Worm (Caenorhabditis elegans) whole organism, early embryonic: ENCODE results near the gene T14G8.4.

ENCODE experiments used
- B0310.2 ChIP-seq: sonication (generic microtip); optimal IDR thresholded peaks from 2 replicates; lab custom pipeline; 2016; ENCODE audit warnings: mild to moderate bottlenecking, missing genetic modification characterization, missing compliant biosample characterization
- F13C5.2 ChIP-seq: sonication (generic microtip); optimal IDR thresholded peaks from 2 replicates; lab custom pipeline; 2017; ENCODE audit warnings: mild to moderate bottlenecking, missing genetic modification characterization, inconsistent platforms, missing compliant biosample characterization
- aly-1 ChIP-seq: sonication (generic microtip); optimal IDR thresholded peaks from 2 replicates; lab custom pipeline; 2016; ENCODE audit warnings: missing genetic modification characterization, missing compliant biosample characterization
- ama-1 ChIP-seq: fragments of 150-350 bp; optimal IDR thresholded peaks from 2 replicates; lab custom pipeline; 2014
- ceh-13 ChIP-seq: fragments of 200-800 bp; sonication (Bioruptor generic); optimal IDR thresholded peaks from 2 replicates; lab custom pipeline; 2018; ENCODE audit warnings: mild to moderate bottlenecking, missing genetic modification characterization, missing compliant biosample characterization
- ceh-36 ChIP-seq: sonication (generic microtip); optimal IDR thresholded peaks from 2 replicates; lab custom pipeline; 2016; ENCODE audit warnings: missing genetic modification characterization, inconsistent platforms, missing compliant biosample characterization
- ets-7 ChIP-seq: sonication (generic microtip); optimal IDR thresholded peaks from 2 replicates; lab custom pipeline; 2016; ENCODE audit warnings: missing genotype, missing genetic modification characterization, missing compliant biosample characterization
- flt-1 ChIP-seq: fragments of 200-800 bp; sonication (Bioruptor generic); IDR thresholded peaks from 2 replicates; pipeline ENCODE4 v1.3.6; 2022; ENCODE audit warnings: missing genetic modification characterization, missing compliant biosample characterization
- hmbx-1 ChIP-seq: sonication (generic microtip); optimal IDR thresholded peaks from 2 replicates; lab custom pipeline; 2016; ENCODE audit warnings: mild to moderate bottlenecking, missing genetic modification characterization, missing compliant biosample characterization
- hmg-4 ChIP-seq: fragments of 200-800 bp; sonication (Bioruptor generic); optimal IDR thresholded peaks from 2 replicates; lab custom pipeline; 2018; ENCODE audit warnings: mild to moderate bottlenecking, missing genetic modification characterization, missing compliant biosample characterization
- hnd-1 ChIP-seq: sonication (generic microtip); optimal IDR thresholded peaks from 2 replicates; lab custom pipeline; 2016; ENCODE audit warnings: missing genetic modification characterization, missing compliant biosample characterization
- pes-1 ChIP-seq: fragments of 200-800 bp; sonication (Bioruptor generic); IDR thresholded peaks from 2 replicates; pipeline ENCODE4 v1.3.6; 2022; ENCODE audit warnings: missing genetic modification reagents, missing genetic modification characterization, missing compliant biosample characterization
- scrt-1 ChIP-seq: fragments of 200-800 bp; sonication (Bioruptor generic); IDR thresholded peaks from 2 replicates; pipeline ENCODE4 v1.3.6; 2022; ENCODE audit warnings: missing genetic modification characterization, missing compliant biosample characterization
- sea-1 ChIP-seq: fragments of 200-800 bp; sonication (Bioruptor generic); conservative IDR thresholded peaks from 2 replicates; pipeline ENCODE4 v1.3.6; 2022; ENCODE audit warnings: missing genetic modification characterization, missing compliant biosample characterization
- tbx-11 ChIP-seq: fragments of 200-800 bp; sonication (Bioruptor generic); IDR thresholded peaks from 2 replicates; pipeline ENCODE4 v1.3.6; 2022; ENCODE audit warnings: missing genetic modification characterization, missing compliant biosample characterization
- tbx-37 ChIP-seq: fragments of 200-800 bp; sonication (Bioruptor generic); conservative IDR thresholded peaks from 2 replicates; pipeline ENCODE4 v1.3.6; 2022; ENCODE audit warnings: missing genetic modification reagents, missing genetic modification characterization, missing compliant biosample characterization
- tra-4 ChIP-seq: sonication (generic microtip); optimal IDR thresholded peaks from 2 replicates; lab custom pipeline; 2017; ENCODE audit warnings: missing genetic modification characterization, missing compliant biosample characterization

T14G8.4 gene

DNA sequence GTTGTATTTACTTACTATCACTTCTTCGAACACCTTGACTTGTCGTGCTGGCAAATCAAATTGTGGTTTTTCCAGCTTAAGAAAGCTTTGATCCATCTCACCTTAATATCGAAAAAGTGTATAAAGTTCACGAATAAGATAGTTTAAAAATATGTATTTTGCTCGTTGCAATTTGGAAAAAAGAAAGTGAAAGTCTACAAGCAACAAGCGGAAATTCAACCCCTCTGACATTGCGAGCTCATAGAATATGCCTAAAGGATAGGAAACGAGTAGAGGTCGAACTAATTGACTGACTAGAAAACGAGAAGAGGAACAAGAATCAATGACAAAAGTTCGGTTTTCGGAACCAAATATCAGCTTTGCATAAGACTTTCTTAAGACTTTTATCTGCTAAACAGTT, at the start of gene T14G8.4:
T14G8.4 (minus strand) TSS at position 101 of the 400 bp plus-strand sequence.
- TF ChIP-seq pes-1 (GFP tag; lab: Robert Waterston, UW) (no peak), tbx-11 (GFP tag; lab: Robert Waterston, UW) (no peak), F13C5.2 (tag; lab: Kevin White, UChicago) (no peak), tra-4 (no peak), scrt-1 (GFP tag; lab: Robert Waterston, UW) (no peak), ceh-13 (no peak), aly-1 (no peak), hmg-4 (GFP tag; lab: Kevin White, UChicago) (no peak), ceh-36 (tag; lab: Kevin White, UChicago) (no peak), sea-1 (GFP tag; lab: Robert Waterston, UW) (no peak), flt-1 (GFP tag; lab: Robert Waterston, UW) (no peak), ama-1 (lab: Kevin White, UChicago) (no peak), B0310.2 (tag; lab: Kevin White, UChicago) (no peak), ets-7 (tag; lab: Kevin White, UChicago) (no peak)

DNA sequence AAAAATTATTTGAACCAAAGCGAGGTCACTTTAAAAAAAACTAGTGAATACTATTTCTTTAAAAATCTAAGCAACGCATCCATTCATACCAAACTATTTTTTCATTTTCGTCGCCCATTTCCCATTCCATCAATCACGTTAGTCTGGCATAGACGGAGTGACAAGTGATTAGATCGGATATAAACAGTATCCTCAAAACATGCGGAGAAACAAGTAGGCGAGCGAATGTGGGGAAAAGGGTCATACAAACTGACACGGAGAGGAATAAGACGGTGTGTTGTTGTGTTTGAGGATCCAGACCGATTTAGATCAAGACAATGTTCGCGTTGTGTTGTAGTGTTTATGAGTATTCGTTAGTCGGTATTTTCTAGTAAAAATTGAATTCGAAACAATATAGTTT, 48.7 kb upstream of the T14G8.4 start:
- TF ChIP-seq ets-7 (tag; lab: Kevin White, UChicago) (no peak), hmg-4 (GFP tag; lab: Kevin White, UChicago) (no peak), flt-1 (GFP tag; lab: Robert Waterston, UW) (no peak), ceh-13 (no peak), tra-4 (no peak), sea-1 (GFP tag; lab: Robert Waterston, UW) (no peak), hnd-1 (tag; lab: Kevin White, UChicago) (no peak), ama-1 (lab: Kevin White, UChicago) (no peak), pes-1 (GFP tag; lab: Robert Waterston, UW) (no peak), tbx-37 (GFP tag; lab: Robert Waterston, UW) (no peak), ceh-36 (tag; lab: Kevin White, UChicago) (no peak), F13C5.2 (tag; lab: Kevin White, UChicago) (no peak), B0310.2 (tag; lab: Kevin White, UChicago) (no peak), scrt-1 (GFP tag; lab: Robert Waterston, UW) (no peak), aly-1 (no peak), tbx-11 (GFP tag; lab: Robert Waterston, UW) (no peak), hmbx-1 (tag; lab: Kevin White, UChicago) (no peak)

DNA sequence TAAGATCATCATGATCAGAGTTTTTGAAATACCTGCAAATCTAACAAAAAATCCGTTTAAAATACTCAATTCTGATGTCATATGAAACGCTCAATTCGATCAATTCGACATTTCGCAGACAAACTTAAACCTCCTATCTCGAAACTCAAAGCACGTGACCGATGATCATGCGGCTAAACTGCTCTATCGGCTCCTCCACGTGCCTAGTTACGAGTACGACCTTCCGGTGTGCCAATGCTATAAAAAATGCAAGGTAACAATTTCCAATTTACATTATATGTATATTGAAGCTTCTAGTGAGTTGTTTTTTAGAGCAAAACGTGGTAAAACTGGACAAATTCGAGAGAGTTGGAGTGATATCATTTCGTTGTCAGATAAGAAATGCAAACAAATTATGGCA, 47.5 kb upstream of the T14G8.4 start:
- no peak for TF ChIP-seq sea-1 (GFP tag; lab: Robert Waterston, UW)
- no peak for TF ChIP-seq pes-1 (GFP tag; lab: Robert Waterston, UW)
- no peak for TF ChIP-seq ama-1 (lab: Kevin White, UChicago)
- TF ChIP-seq tbx-11 (GFP tag; lab: Robert Waterston, UW) = no peak
- no peak for TF ChIP-seq B0310.2 (tag; lab: Kevin White, UChicago)
- no peak for TF ChIP-seq F13C5.2 (tag; lab: Kevin White, UChicago)
- no peak for TF ChIP-seq flt-1 (GFP tag; lab: Robert Waterston, UW)
- no peak for TF ChIP-seq tbx-37 (GFP tag; lab: Robert Waterston, UW)
- TF ChIP-seq tra-4 = no peak
- TF ChIP-seq hmbx-1 (tag; lab: Kevin White, UChicago) = no peak
- TF ChIP-seq ceh-36 (tag; lab: Kevin White, UChicago) = no peak
- TF ChIP-seq hnd-1 (tag; lab: Kevin White, UChicago) = no peak
- no peak for TF ChIP-seq ets-7 (tag; lab: Kevin White, UChicago)

DNA sequence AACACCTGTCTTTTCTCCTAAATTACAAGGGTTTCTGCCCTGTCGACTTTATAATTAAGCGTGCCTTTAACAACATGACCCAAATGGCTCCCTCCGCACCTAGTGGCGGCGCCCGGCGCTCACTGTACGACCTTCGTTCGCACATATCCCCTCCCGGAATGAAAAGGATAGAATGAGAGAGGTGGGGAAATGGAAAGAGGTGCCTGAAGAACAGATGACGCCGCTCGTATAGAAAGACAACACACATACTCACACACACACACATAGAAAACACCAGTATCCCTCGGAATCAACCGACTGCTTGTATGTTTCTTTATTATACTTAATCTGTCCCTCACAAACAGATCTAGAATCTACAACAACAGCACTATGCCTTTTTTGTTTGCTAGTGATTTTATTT, 46.2 kb upstream of the T14G8.4 start:
- TF ChIP-seq hmg-4 (GFP tag; lab: Kevin White, UChicago) (no peak), tbx-11 (GFP tag; lab: Robert Waterston, UW) (no peak), ceh-36 (tag; lab: Kevin White, UChicago) (no peak), F13C5.2 (tag; lab: Kevin White, UChicago) (no peak), hmbx-1 (tag; lab: Kevin White, UChicago) (no peak), aly-1 (no peak), B0310.2 (tag; lab: Kevin White, UChicago) (no peak), sea-1 (GFP tag; lab: Robert Waterston, UW) (no peak), ceh-13 (no peak), ets-7 (tag; lab: Kevin White, UChicago) (no peak), tra-4 (no peak), flt-1 (GFP tag; lab: Robert Waterston, UW) (no peak), tbx-37 (GFP tag; lab: Robert Waterston, UW) (no peak), scrt-1 (GFP tag; lab: Robert Waterston, UW) (no peak), hnd-1 (tag; lab: Kevin White, UChicago) (no peak), ama-1 (lab: Kevin White, UChicago) (no peak)

DNA sequence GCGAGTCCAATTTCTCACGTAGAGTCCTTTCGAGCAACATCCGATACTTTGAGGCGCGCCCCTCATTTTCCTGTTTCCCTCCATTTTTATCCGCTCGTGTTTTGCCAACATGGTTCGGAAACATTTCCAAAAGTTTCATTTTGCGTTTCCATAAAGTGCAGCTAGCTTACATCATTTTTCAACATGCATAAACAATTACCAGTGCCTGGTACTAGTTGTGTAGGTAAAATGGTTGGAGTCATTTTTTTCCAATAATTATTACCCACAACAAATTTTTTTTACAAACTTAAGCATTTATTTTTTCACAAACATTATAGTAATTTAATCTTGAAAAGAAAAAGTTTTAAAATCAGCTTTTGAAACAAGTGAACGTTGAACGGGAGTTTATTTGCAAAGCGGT, 45.0 kb upstream of the T14G8.4 start:
- TF ChIP-seq ets-7 (tag; lab: Kevin White, UChicago) (no peak), hmbx-1 (tag; lab: Kevin White, UChicago) (no peak), ceh-36 (tag; lab: Kevin White, UChicago) (no peak), sea-1 (GFP tag; lab: Robert Waterston, UW) (no peak), tbx-11 (GFP tag; lab: Robert Waterston, UW) (no peak), tbx-37 (GFP tag; lab: Robert Waterston, UW) (no peak), F13C5.2 (tag; lab: Kevin White, UChicago) (no peak), B0310.2 (tag; lab: Kevin White, UChicago) (no peak), flt-1 (GFP tag; lab: Robert Waterston, UW) (no peak), hnd-1 (tag; lab: Kevin White, UChicago) (no peak), ama-1 (lab: Kevin White, UChicago) (no peak), ceh-13 (no peak), aly-1 (no peak), tra-4 (no peak)

DNA sequence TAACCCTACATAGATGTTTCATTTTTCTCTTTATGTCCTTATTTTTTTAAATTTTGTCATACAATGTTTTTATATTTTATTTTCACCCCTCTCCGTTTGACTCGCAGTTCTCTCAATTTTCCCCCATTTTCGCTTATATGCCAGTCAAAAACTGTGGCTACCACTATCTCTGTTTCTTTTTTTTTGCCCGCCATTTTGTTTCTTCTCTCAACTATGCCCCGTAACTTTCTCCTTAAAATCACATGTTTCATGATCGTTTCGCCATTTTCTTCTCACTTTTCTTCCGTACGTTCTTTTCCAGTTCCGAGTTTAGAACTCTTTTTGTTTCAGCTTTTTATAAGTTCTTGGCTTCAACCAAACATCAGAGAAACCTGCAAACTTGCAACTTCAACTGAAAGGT, 43.8 kb upstream of the T14G8.4 start, which contains the start of gene pqn-18:
pqn-18 (plus strand) TSS at position 331 of the 400 bp plus-strand sequence.
- TF ChIP-seq flt-1 (GFP tag; lab: Robert Waterston, UW) (no peak), tbx-11 (GFP tag; lab: Robert Waterston, UW) (no peak), pes-1 (GFP tag; lab: Robert Waterston, UW) (no peak)

DNA sequence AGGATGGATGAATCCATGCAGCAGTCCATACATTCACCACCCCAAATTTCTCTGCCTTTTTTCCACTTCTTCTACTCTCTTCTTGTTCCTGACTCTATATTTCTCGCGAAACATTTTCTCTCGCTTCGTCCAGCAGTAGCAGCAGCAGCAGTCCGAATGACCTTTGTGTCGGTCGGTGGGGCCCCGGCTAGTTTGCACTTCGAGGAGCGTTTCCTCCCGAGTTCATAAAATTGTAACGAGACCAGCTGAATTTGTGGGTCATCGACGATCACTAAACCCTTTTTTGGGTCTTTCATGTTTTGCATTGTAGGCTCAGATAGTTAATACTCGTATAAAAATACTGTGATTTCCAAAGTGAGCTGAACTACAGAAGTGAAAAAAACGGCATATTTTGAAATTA, 40.1 kb upstream of the T14G8.4 start:
- TF ChIP-seq F13C5.2 (tag; lab: Kevin White, UChicago) = peak; percentile 1
- TF ChIP-seq tbx-11 (GFP tag; lab: Robert Waterston, UW) = no peak
